Worm (Caenorhabditis elegans): ENCODE measurements around the gene msp-79.
"Not testable (repeated sequence)": the region's sequence is repeated elsewhere in the genome, so short reads cannot be mapped to it uniquely, and the experiment has no call there.

msp-79 gene

DNA sequence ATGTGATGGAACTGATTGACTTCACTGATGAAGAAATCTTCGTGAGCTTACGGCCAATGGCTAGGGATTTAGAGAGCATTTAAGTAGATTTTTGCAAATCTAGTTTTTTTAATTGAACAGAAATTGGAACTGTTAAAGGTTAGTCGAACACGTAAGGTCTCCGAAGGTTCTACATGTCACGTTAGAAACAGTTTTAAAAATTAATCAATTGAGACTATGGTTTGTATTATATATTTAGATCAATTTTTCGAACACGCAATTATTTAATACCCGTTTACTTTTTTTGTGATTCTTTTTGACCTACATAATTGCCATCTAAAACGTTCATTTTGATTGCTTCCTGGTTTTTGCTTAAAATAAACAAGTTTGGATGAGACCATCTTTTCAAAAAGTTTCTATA is 22.0 kb downstream of the msp-79 start, which contains the start of gene C28D4.4:
Gene C28D4.4 (minus strand): TSS at position 101 of the 400 bp plus-strand sequence.
- TF ChIP-seq nhr-12 (tag; optimal IDR thresholded peaks at IDR 0.05), result no peak
- no peak for TF ChIP-seq elt-2 (tag; optimal IDR thresholded peaks at IDR 0.05)
- TF ChIP-seq lin-15B (tag; optimal IDR thresholded peaks at IDR 0.05), result no peak
- TF ChIP-seq zag-1 (tag; optimal IDR thresholded peaks at IDR 0.05), result no peak
- TF ChIP-seq nhr-43 (tag; optimal IDR thresholded peaks at IDR 0.05; ENCODE audit: poor library complexity, severe bottlenecking), result no peak
- no peak for TF ChIP-seq ceh-16 (tag; optimal IDR thresholded peaks at IDR 0.05)

- TF ChIP-seq ztf-11 (tag; optimal IDR thresholded peaks at IDR 0.05), result no peak
- no peak for TF ChIP-seq skn-1 (tag; optimal IDR thresholded peaks at IDR 0.05)
- TF ChIP-seq ceh-82 (tag; optimal IDR thresholded peaks at IDR 0.05), result no peak
- TF ChIP-seq mml-1 (tag; optimal IDR thresholded peaks at IDR 0.05), result no peak
- no peak for TF ChIP-seq ceh-9 (tag; optimal IDR thresholded peaks at IDR 0.05)
- no peak for TF ChIP-seq elt-3 (tag; optimal IDR thresholded peaks at IDR 0.05)
- no peak for TF ChIP-seq nhr-25 (tag; optimal IDR thresholded peaks at IDR 0.05)
Measured at ce11 chrIV:9742883-9743282, 24.1 kb downstream of the msp-79 start, which contains the start of gene C28D4.7. Gene C28D4.7 (minus strand): TSS chrIV:9743147.

ce11 chrIV:9740851-9741549 is 26.0 kb downstream of the msp-79 start, which contains the start of gene gln-6:
Gene gln-6 (minus strand): TSS chrIV:9740901.
- TF ChIP-seq elt-2, mml-1, zag-1 (tag; optimal IDR thresholded peaks at IDR 0.05): not testable (repeated sequence)

DNA sequence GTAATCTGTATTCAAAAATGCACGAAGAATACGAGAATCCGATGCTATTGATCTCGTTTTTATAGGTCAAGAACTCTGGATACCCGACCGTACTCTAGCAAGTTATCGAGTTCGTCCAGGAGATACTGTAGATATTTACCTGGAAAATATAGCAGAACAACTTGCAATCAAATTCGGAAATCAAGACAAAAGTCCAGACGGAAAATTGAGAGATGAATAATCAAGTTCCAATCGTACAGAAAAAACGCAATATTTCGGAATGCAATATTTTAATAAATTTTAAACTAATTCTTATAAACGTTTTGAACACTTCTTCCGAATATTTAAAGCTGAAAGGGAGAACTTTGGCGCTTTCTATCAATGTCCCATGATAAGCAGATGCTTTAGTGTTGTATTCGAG is 28.0 kb downstream of the msp-79 start:
- TF ChIP-seq mdl-1 (tag; optimal IDR thresholded peaks at IDR 0.05), result no peak
- no peak for TF ChIP-seq nhr-25 (tag; optimal IDR thresholded peaks at IDR 0.05)
- no peak for TF ChIP-seq unc-39 (tag; optimal IDR thresholded peaks at IDR 0.05)
- TF ChIP-seq eor-1 (tag; optimal IDR thresholded peaks at IDR 0.05), result no peak
- no peak for TF ChIP-seq ama-1 (optimal IDR thresholded peaks at IDR 0.05)
- TF ChIP-seq ceh-28 (tag; optimal IDR thresholded peaks at IDR 0.05), result no peak

DNA sequence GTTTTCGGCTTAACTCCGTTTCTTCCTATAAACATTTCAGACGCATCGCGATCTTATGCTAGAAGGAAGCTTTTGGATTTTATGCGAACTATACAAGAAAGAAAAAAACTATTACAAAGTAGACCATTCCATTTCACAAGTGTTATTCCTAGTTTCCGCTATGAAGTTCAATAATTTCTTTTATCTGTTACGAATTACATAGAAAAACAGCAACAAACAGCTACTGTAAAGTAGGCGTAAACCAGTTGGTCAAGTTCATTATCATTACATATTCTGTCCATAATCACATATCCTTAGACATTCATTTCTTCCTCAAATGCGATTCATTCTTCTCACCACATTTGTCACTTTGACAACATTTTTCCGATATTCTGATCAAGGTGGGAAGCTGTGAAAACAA is 28.8 kb downstream of the msp-79 start, which contains the start of gene C28D4.10:
Gene C28D4.10 (plus strand): TSS at position 301 of the 400 bp plus-strand sequence.
- TF ChIP-seq ceh-16 (tag; optimal IDR thresholded peaks at IDR 0.05) (no peak), ztf-4 (tag; optimal IDR thresholded peaks at IDR 0.05) (no peak), nhr-76 (tag; optimal IDR thresholded peaks at IDR 0.05) (no peak), ama-1 (optimal IDR thresholded peaks at IDR 0.05) (no peak), nhr-67 (tag; optimal IDR thresholded peaks at IDR 0.05) (no peak), nhr-12 (tag; optimal IDR thresholded peaks at IDR 0.05) (no peak), tbx-2 (tag; optimal IDR thresholded peaks at IDR 0.05) (no peak), fkh-2 (tag; optimal IDR thresholded peaks at IDR 0.05) (no peak), snpc-4 (tag; optimal IDR thresholded peaks at IDR 0.05) (no peak), elt-1 (tag; optimal IDR thresholded peaks at IDR 0.05) (no peak), R02D3.7 (tag; optimal IDR thresholded peaks at IDR 0.05) (no peak), nhr-237 (tag; optimal IDR thresholded peaks at IDR 0.05) (no peak), nhr-77 (tag; optimal IDR thresholded peaks at IDR 0.05) (no peak), aly-2 (tag; optimal IDR thresholded peaks at IDR 0.05) (no peak), fkh-10 (GFP tag; optimal IDR thresholded peaks at IDR 0.05) (no peak), mml-1 (tag; optimal IDR thresholded peaks at IDR 0.05) (no peak), nhr-43 (tag; optimal IDR thresholded peaks at IDR 0.05; ENCODE audit: poor library complexity, severe bottlenecking) (no peak), unc-39 (tag; optimal IDR thresholded peaks at IDR 0.05) (no peak)

DNA sequence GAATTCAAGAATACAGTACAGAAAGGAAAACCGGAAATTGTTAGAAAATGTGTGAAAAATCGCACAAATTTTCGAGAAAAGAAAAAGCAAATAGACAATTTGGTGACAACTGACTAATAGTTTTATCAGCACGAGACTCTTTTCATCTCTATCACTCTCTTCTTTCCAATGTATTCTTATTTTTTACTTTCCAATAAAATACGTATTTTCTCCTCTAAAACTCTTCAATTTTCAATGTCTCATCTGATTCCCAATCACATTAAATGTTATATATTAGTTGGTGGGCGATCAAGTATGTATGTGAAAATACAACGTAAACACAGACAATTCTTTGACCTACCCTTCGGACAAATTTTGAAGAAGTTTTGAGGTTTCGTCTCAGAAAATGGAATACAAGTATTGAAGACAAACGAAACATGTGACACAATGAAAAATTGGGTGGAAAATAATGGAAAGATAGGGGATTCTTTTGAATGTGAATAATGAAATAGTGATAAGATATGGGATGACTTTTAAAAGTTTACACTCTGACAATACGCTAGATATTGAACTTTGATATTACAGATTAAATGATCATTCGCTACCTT is 29.7 kb downstream of the msp-79 start, which contains the start of gene cka-1:
Gene cka-1 (minus strand): TSS at position 418 of the 587 bp plus-strand sequence.
- TF ChIP-seq lsy-12 (tag; optimal IDR thresholded peaks at IDR 0.05), result no peak
- TF ChIP-seq pqm-1 (tag; optimal IDR thresholded peaks at IDR 0.05), result peak; percentile 56
- TF ChIP-seq nfya-1 (tag; optimal IDR thresholded peaks at IDR 0.05; ENCODE audit: insufficient read depth), result peak; percentile 13
- peak; percentile 65 for TF ChIP-seq elt-2 (tag; optimal IDR thresholded peaks at IDR 0.05)

All from whole organism, L3 larva.